Fruit fly (Drosophila melanogaster) whole organism, wandering third instar larva: ENCODE results near the gene Reg-2.

Experiments used
- Abd-B ChIP-seq: fragments of >200 bp; optimal IDR thresholded peaks from 2 replicates; lab custom pipeline; 2017; ENCODE audit warnings: missing biosample characterization, missing genetic modification characterization
- CG32264 ChIP-seq: fragments of 200-800 bp; sonication (Bioruptor generic); optimal IDR thresholded peaks from 2 replicates; lab custom pipeline; 2016; ENCODE audit warnings: missing biosample characterization, missing genetic modification characterization
- CrebA ChIP-seq: fragments of 200-800 bp; sonication (Bioruptor generic); optimal IDR thresholded peaks from 2 replicates; lab custom pipeline; 2016; ENCODE audit warnings: missing biosample characterization, mild to moderate bottlenecking, missing genetic modification characterization, borderline replicate concordance
- Dif ChIP-seq: fragments of 200-275, 200-300 bp; sonication (Bioruptor generic); optimal IDR thresholded peaks from 2 replicates; lab custom pipeline; 2018; ENCODE audit warnings: missing biosample characterization, missing genetic modification characterization; ENCODE audit not compliant: partially characterized antibody
- HLH106 ChIP-seq: fragments of 200-800 bp; optimal IDR thresholded peaks from 3 replicates; lab custom pipeline; 2019; ENCODE audit warnings: missing biosample characterization, mild to moderate bottlenecking, missing genetic modification characterization, moderate library complexity
- Hnf4 ChIP-seq: fragments of 200-800 bp; sonication (Bioruptor generic); optimal IDR thresholded peaks from 2 replicates; lab custom pipeline; 2016; ENCODE audit warnings: missing biosample characterization, mild to moderate bottlenecking, missing genetic modification characterization
- Hr83 ChIP-seq: fragments of 200-300 bp; sonication (Bioruptor generic); optimal IDR thresholded peaks from 2 replicates; lab custom pipeline; 2016; ENCODE audit warnings: missing biosample characterization, mild to moderate bottlenecking, missing genetic modification characterization, moderate library complexity; ENCODE audit not compliant: poor library complexity, severe bottlenecking
- Jra ChIP-seq: sonication (Bioruptor generic); optimal IDR thresholded peaks from 2 replicates; lab custom pipeline; 2016; ENCODE audit warnings: missing biosample characterization, missing genetic modification characterization
- Myc ChIP-seq: fragments of >200 bp; optimal IDR thresholded peaks from 2 replicates; lab custom pipeline; 2017
- Rel ChIP-seq, 2 experiments: fragments of 200-800 bp; sonication (Bioruptor generic) in 1 of 2; optimal IDR thresholded peaks; 2 replicates in 1 of 2; 3 replicates in 1 of 2; lab custom pipeline; 2016 to 2019; ENCODE audit warnings: mild to moderate bottlenecking in 2 of 2, missing biosample characterization in 2 of 2, missing genetic modification characterization in 2 of 2, moderate library complexity in 1 of 2
- Sp1 ChIP-seq: fragments of 200-800 bp; sonication (Bioruptor generic); optimal IDR thresholded peaks from 3 replicates; lab custom pipeline; 2019; ENCODE audit warnings: missing biosample characterization, mild to moderate bottlenecking, missing genetic modification characterization, moderate library complexity
- Vsx2 ChIP-seq: fragments of 200-300, 225-300 bp; sonication (Bioruptor generic); optimal IDR thresholded peaks from 2 replicates; lab custom pipeline; 2018; ENCODE audit warnings: missing biosample characterization, missing genetic modification characterization; ENCODE audit not compliant: partially characterized antibody
- br ChIP-seq: fragments of 200-800 bp; sonication (Bioruptor generic); optimal IDR thresholded peaks from 2 replicates; lab custom pipeline; 2016; ENCODE audit warnings: missing biosample characterization, missing genetic modification characterization
- brk ChIP-seq: fragments of 200-800 bp; sonication (Bioruptor generic); optimal IDR thresholded peaks from 2 replicates; lab custom pipeline; 2016; ENCODE audit warnings: missing biosample characterization, mild to moderate bottlenecking, missing genetic modification characterization
- dl ChIP-seq, 2 experiments: fragments of 175-275, 200-275 bp in 1 of 2; fragments of 200-275 bp in 1 of 2; sonication (Bioruptor generic); optimal IDR thresholded peaks; lab custom pipeline; 2018; ENCODE audit warnings: mild to moderate bottlenecking in 2 of 2, missing biosample characterization in 2 of 2, missing genetic modification characterization in 2 of 2, moderate library complexity in 2 of 2; ENCODE audit not compliant: partially characterized antibody in 2 of 2, insufficient read depth in 1 of 2
- dsf ChIP-seq: sonication (Bioruptor generic); optimal IDR thresholded peaks from 2 replicates; lab custom pipeline; 2016; ENCODE audit warnings: missing biosample characterization, missing genetic modification characterization, borderline replicate concordance
- foxo ChIP-seq, 2 experiments: fragments of 200-800 bp; sonication (Bioruptor generic); optimal IDR thresholded peaks; 2 replicates in 1 of 2; 3 replicates in 1 of 2; lab custom pipeline; 2016 to 2017; ENCODE audit warnings: missing biosample characterization in 2 of 2, missing genetic modification characterization in 2 of 2
- fru ChIP-seq: fragments of 200-800 bp; sonication (Bioruptor generic); optimal IDR thresholded peaks from 3 replicates; lab custom pipeline; 2016; ENCODE audit warnings: missing biosample characterization, mild to moderate bottlenecking, missing genetic modification characterization
- h ChIP-seq: fragments of 200-800 bp; sonication (Bioruptor generic); optimal IDR thresholded peaks from 3 replicates; lab custom pipeline; 2016; ENCODE audit warnings: missing biosample characterization, mild to moderate bottlenecking, missing genetic modification characterization
- jim ChIP-seq: fragments of 175-275, 200-325 bp; sonication (Bioruptor generic); optimal IDR thresholded peaks from 2 replicates; lab custom pipeline; 2016; ENCODE audit warnings: missing biosample characterization, mild to moderate bottlenecking, missing genetic modification characterization
- lola ChIP-seq: fragments of >200 bp; optimal IDR thresholded peaks from 2 replicates; lab custom pipeline; 2017; ENCODE audit warnings: missing biosample characterization, missing genetic modification characterization
- pan ChIP-seq: fragments of >200 bp; optimal IDR thresholded peaks from 2 replicates; lab custom pipeline; 2017
- psq ChIP-seq: fragments of 200-800 bp; sonication (Bioruptor generic); optimal IDR thresholded peaks from 3 replicates; lab custom pipeline; 2017; ENCODE audit warnings: missing biosample characterization, mild to moderate bottlenecking, missing genetic modification characterization, moderate library complexity
- rgr ChIP-seq: fragments of 200-800 bp; sonication (Bioruptor generic); optimal IDR thresholded peaks from 3 replicates; lab custom pipeline; 2016; ENCODE audit warnings: missing biosample characterization, mild to moderate bottlenecking, missing genetic modification characterization
- sage ChIP-seq: fragments of 200-800 bp; sonication (Bioruptor generic); optimal IDR thresholded peaks from 2 replicates; lab custom pipeline; 2016; ENCODE audit warnings: missing biosample characterization, mild to moderate bottlenecking, missing genetic modification characterization
- tai ChIP-seq: sonication (Bioruptor generic); optimal IDR thresholded peaks from 2 replicates; lab custom pipeline; 2016; ENCODE audit warnings: missing biosample characterization, missing genetic modification characterization
- usp ChIP-seq: fragments of >200 bp; optimal IDR thresholded peaks from 2 replicates; lab custom pipeline; 2017; ENCODE audit warnings: missing biosample characterization, missing genetic modification characterization
- woc ChIP-seq: sonication (Bioruptor generic); optimal IDR thresholded peaks from 2 replicates; lab custom pipeline; 2016; ENCODE audit warnings: missing biosample characterization, mild to moderate bottlenecking, missing genetic modification characterization

Gene Reg-2

dm6 chr3L:608362-608761, 2.0 kb upstream of the Reg-2 start (continued):
- peak; percentile 47 for TF ChIP-seq CrebA (GFP tag; lab: Kevin White, UChicago)
- TF ChIP-seq HLH106 (tag; lab: Kevin White, UChicago): peak; percentile 66
- TF ChIP-seq Jra: peak; percentile 37
- no peak for TF ChIP-seq Myc (lab: Kevin White, UChicago)
- peak; percentile 86 for TF ChIP-seq rgr (GFP tag; lab: Kevin White, UChicago)
- no peak for TF ChIP-seq Abd-B (GFP tag; lab: Kevin White, UChicago)
- no peak for TF ChIP-seq Hr83 (GFP tag; lab: Kevin White, UChicago)

DNA sequence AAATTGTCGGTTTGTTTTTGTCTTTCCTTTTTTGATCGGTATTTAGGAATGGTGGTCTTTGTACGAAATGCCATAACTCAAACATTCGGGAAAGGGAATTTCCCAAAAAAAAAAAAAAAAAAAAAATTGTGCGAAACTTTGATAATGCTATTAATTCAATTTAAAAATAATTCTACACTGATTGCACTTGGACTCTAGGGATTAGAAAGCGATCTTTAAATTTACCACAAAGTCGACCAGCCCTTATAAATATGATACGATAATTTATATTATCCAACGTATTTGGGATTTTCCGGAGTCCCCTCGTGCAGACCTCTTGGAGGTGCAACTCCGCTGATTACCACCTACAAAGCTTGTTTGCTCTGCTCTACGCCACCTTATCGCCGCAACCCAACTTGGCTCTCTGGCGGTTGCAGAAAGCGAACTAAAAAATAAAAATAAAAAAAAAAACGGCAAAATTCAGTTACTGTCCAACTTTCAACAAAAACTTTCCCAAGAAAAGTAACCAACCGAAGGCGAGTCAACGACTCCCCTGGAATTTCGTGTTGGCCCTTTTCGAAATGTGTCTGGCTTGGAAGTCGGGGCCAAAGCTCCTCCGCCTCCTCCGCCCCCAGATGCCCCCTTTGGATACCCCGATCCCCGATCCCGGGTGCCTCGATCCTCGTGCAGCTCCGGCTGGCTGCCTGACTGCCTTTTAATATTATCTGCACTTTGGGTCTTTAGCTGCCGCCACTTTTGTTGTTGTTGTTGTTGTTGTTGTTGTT, 1.4 kb upstream of the Reg-2 start:
- TF ChIP-seq jim (GFP tag; lab: Kevin White, UChicago): no peak
- no peak for TF ChIP-seq dsf
- peak; percentile 23 for TF ChIP-seq CrebA (GFP tag; lab: Kevin White, UChicago)

DNA sequence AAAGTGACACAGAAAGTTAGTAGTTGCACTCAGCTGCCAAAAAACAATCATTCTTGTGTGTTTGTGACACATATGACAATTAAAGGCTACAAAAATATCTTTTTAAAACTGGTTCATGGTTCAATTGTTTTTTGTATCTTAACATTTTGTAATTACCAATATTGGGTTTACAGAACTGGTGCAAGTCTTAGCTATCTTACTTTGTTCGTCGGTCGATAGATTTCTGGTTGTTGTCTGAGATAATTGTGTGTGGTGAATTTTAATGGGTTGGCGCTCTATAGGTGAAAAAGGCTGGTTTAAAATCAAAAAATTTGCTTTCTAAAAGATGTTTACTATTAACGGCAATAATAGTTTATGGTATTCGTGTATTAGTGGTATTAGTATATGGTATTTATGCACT, 1.7 kb downstream of the Reg-2 start:
- no peak for TF ChIP-seq dsf
- no peak for TF ChIP-seq h (GFP tag; lab: Kevin White, UChicago)
- no peak for TF ChIP-seq dl (GFP tag; optimal IDR thresholded peaks at IDR 0.05; lab: Kevin White, UChicago; ENCODE audit: insufficient read depth in 1 of 2, partially characterized antibody in 2 of 2)
- TF ChIP-seq Myc (lab: Kevin White, UChicago): peak; percentile 77
- TF ChIP-seq sage: no peak
- TF ChIP-seq, all 38 proteins: peak for 1

- TF ChIP-seq brk (GFP tag; lab: Kevin White, UChicago): no peak
- TF ChIP-seq Myc (lab: Kevin White, UChicago): no peak
- TF ChIP-seq psq (GFP tag; lab: Kevin White, UChicago): no peak
- no peak for TF ChIP-seq CrebA (GFP tag; lab: Kevin White, UChicago)
- peak; percentile 37 for TF ChIP-seq Sp1
- TF ChIP-seq foxo (GFP tag; optimal IDR thresholded peaks at IDR 0.05; lab: Kevin White, UChicago): no peak
- peak; percentile 31 for TF ChIP-seq rgr (GFP tag; lab: Kevin White, UChicago)
- peak; percentile 92 for TF ChIP-seq Hr83 (GFP tag; lab: Kevin White, UChicago)
- no peak for TF ChIP-seq Abd-B (GFP tag; lab: Kevin White, UChicago)
- TF ChIP-seq Dif (GFP tag; lab: Kevin White, UChicago): peak; percentile 74
- TF ChIP-seq pan (lab: Kevin White, UChicago): no peak
- TF ChIP-seq HLH106 (tag; lab: Kevin White, UChicago): no peak
- peak; percentile 76 for TF ChIP-seq Vsx2 (GFP tag; lab: Kevin White, UChicago)
- TF ChIP-seq h (GFP tag; lab: Kevin White, UChicago): peak; percentile 27
- no peak for TF ChIP-seq lola
- TF ChIP-seq jim (GFP tag; lab: Kevin White, UChicago): peak; percentile 63
- peak; percentile 25 for TF ChIP-seq Jra
- TF ChIP-seq CG32264 (GFP tag; lab: Kevin White, UChicago): no peak
- TF ChIP-seq woc (GFP tag; lab: Kevin White, UChicago): peak; percentile 94
- TF ChIP-seq usp: no peak
- peak; percentile 25 for TF ChIP-seq br (GFP tag; lab: Kevin White, UChicago)
- TF ChIP-seq Rel (GFP tag; optimal IDR thresholded peaks at IDR 0.05; lab: Kevin White, UChicago): no peak
- peak; percentile 25 for TF ChIP-seq Rel (tag; optimal IDR thresholded peaks at IDR 0.05; lab: Kevin White, UChicago)
- TF ChIP-seq fru (GFP tag; lab: Kevin White, UChicago): peak; percentile 32
- peak; percentile 48 for TF ChIP-seq Hnf4 (GFP tag; lab: Kevin White, UChicago)
- TF ChIP-seq dsf: no peak
- TF ChIP-seq tai (GFP tag; lab: Kevin White, UChicago): no peak
These were observed 2.4 kb downstream of the Reg-2 start, which contains the start of gene CG13893 for dm6 chr3L:603847-604550. Gene CG13893, minus strand, starts transcription at chr3L:604008.
